Worm (Caenorhabditis elegans) whole organism, L2 larva: ENCODE results near the gene srab-22.
"Not testable (repeated sequence)": the region's sequence is repeated elsewhere in the genome, so short reads cannot be mapped to it uniquely, and the experiment has no call there.

Source experiments
- C34F6.9 ChIP-seq: fragments of 150-350 bp; optimal IDR thresholded peaks from 2 replicates; lab custom pipeline; 2014; ENCODE audit warnings: missing biosample characterization, missing genetic modification characterization
- F13H6.1 ChIP-seq: sonication (generic microtip); optimal IDR thresholded peaks from 2 replicates; lab custom pipeline; 2016; ENCODE audit warnings: missing genetic modification characterization, missing compliant biosample characterization
- ZK546.5 ChIP-seq: sonication (generic microtip); optimal IDR thresholded peaks from 2 replicates; lab custom pipeline; 2017; ENCODE audit warnings: missing biosample characterization, missing genetic modification characterization
- alr-1 ChIP-seq: fragments of 150-350 bp; optimal IDR thresholded peaks from 2 replicates; lab custom pipeline; 2014; ENCODE audit warnings: missing biosample characterization, missing genetic modification characterization
- blmp-1 ChIP-seq: sonication (generic microtip); optimal IDR thresholded peaks from 2 replicates; lab custom pipeline; 2017; ENCODE audit warnings: missing genetic modification characterization, mild to moderate bottlenecking, missing compliant biosample characterization, antibody characterized with exemption, moderate library complexity; ENCODE audit not compliant: insufficient read depth
- ceh-82 ChIP-seq: fragments of 150-350 bp; optimal IDR thresholded peaks from 2 replicates; lab custom pipeline; 2014; ENCODE audit warnings: missing biosample characterization, missing genetic modification characterization
- crh-2 ChIP-seq: sonication (generic microtip); optimal IDR thresholded peaks from 2 replicates; lab custom pipeline; 2017; ENCODE audit warnings: missing biosample characterization, missing genetic modification characterization
- egl-27 ChIP-seq: sonication (generic microtip); optimal IDR thresholded peaks from 3 replicates; lab custom pipeline; 2017; ENCODE audit warnings: missing biosample characterization, missing genetic modification reagents, missing genetic modification characterization
- elt-1 ChIP-seq: fragments of 150-350 bp; optimal IDR thresholded peaks from 2 replicates; lab custom pipeline; 2014; ENCODE audit warnings: missing biosample characterization, missing genetic modification characterization
- elt-3 ChIP-seq: sonication (generic microtip); optimal IDR thresholded peaks from 2 replicates; lab custom pipeline; 2017; ENCODE audit warnings: missing biosample characterization, missing genetic modification characterization
- lin-11 ChIP-seq: fragments of 150-350 bp; sonication (generic microtip); optimal IDR thresholded peaks from 2 replicates; lab custom pipeline; 2014; ENCODE audit warnings: missing biosample characterization, missing genetic modification characterization, inconsistent platforms, mixed read lengths
- lin-13 ChIP-seq: fragments of 150-350 bp; optimal IDR thresholded peaks from 2 replicates; lab custom pipeline; 2014; ENCODE audit warnings: missing biosample characterization, missing genetic modification reagents, missing genetic modification characterization
- lin-39 ChIP-seq: fragments of 150-350 bp; optimal IDR thresholded peaks from 2 replicates; lab custom pipeline; 2014; ENCODE audit warnings: missing biosample characterization, missing genetic modification reagents, missing genetic modification characterization
- mab-5 ChIP-seq: fragments of 150-350 bp; optimal IDR thresholded peaks from 2 replicates; lab custom pipeline; 2014; ENCODE audit warnings: missing biosample characterization, missing genetic modification characterization
- mdl-1 ChIP-seq, 2 experiments: fragments of 150-350 bp in 1 of 2; sonication (generic microtip) in 1 of 2; optimal IDR thresholded peaks; 2 replicates each; lab custom pipeline; 2017; ENCODE audit warnings: missing biosample characterization in 2 of 2, missing genetic modification characterization in 2 of 2
- nhr-10 ChIP-seq: sonication (generic microtip); optimal IDR thresholded peaks from 2 replicates; lab custom pipeline; 2017; ENCODE audit warnings: missing biosample characterization, missing genetic modification characterization
- nhr-11 ChIP-seq: fragments of 150-350 bp; optimal IDR thresholded peaks from 2 replicates; lab custom pipeline; 2014; ENCODE audit warnings: missing biosample characterization, missing genetic modification characterization
- nhr-12 ChIP-seq: fragments of 150-350 bp; optimal IDR thresholded peaks from 2 replicates; lab custom pipeline; 2014; ENCODE audit warnings: missing biosample characterization, missing genetic modification characterization
- nhr-23 ChIP-seq: fragments of 150-350 bp; optimal IDR thresholded peaks from 2 replicates; lab custom pipeline; 2014; ENCODE audit warnings: missing biosample characterization, missing genetic modification reagents, missing genetic modification characterization
- nhr-237 ChIP-seq: fragments of 150-350 bp; optimal IDR thresholded peaks from 2 replicates; lab custom pipeline; 2014; ENCODE audit warnings: missing biosample characterization, missing genetic modification characterization
- nhr-6 ChIP-seq: fragments of 150-350 bp; optimal IDR thresholded peaks from 2 replicates; lab custom pipeline; 2014; ENCODE audit warnings: missing biosample characterization, missing genetic modification characterization
- nhr-77 ChIP-seq: fragments of 150-350 bp; optimal IDR thresholded peaks from 2 replicates; lab custom pipeline; 2014; ENCODE audit warnings: missing biosample characterization, missing genetic modification characterization
- sem-4 ChIP-seq: fragments of 150-350 bp; optimal IDR thresholded peaks from 2 replicates; lab custom pipeline; 2014; ENCODE audit warnings: missing biosample characterization, missing genetic modification reagents, missing genetic modification characterization
- sma-3 ChIP-seq: sonication (generic microtip); optimal IDR thresholded peaks from 2 replicates; lab custom pipeline; 2016; ENCODE audit warnings: missing genetic modification reagents, missing genetic modification characterization, missing compliant biosample characterization
- sma-9 ChIP-seq, 2 experiments: fragments of 150-350 bp in 1 of 2; sonication (generic microtip) in 1 of 2; optimal IDR thresholded peaks; 2 replicates each; lab custom pipeline; 2014 to 2016; ENCODE audit warnings: missing genetic modification characterization in 2 of 2, mild to moderate bottlenecking in 1 of 2, missing biosample characterization in 1 of 2, missing compliant biosample characterization in 1 of 2, missing genetic modification reagents in 1 of 2, moderate library complexity in 1 of 2
- unc-55 ChIP-seq: fragments of 150-350 bp; sonication (generic microtip); optimal IDR thresholded peaks from 3 replicates; lab custom pipeline; 2014; ENCODE audit warnings: missing biosample characterization, missing genetic modification reagents, missing genetic modification characterization
- unc-62 ChIP-seq: fragments of 150-350 bp; optimal IDR thresholded peaks from 2 replicates; lab custom pipeline; 2014; ENCODE audit warnings: missing biosample characterization, missing genetic modification reagents, missing genetic modification characterization
- zag-1 ChIP-seq: fragments of 150-350 bp; optimal IDR thresholded peaks from 2 replicates; lab custom pipeline; 2014; ENCODE audit warnings: missing biosample characterization, missing genetic modification characterization
- ztf-1 ChIP-seq: fragments of 200-800 bp; sonication (Bioruptor generic); conservative IDR thresholded peaks from 2 replicates; pipeline ENCODE4 v1.3.6; 2022; ENCODE audit warnings: missing genetic modification characterization, missing compliant biosample characterization
- ztf-11 ChIP-seq: sonication (generic microtip); optimal IDR thresholded peaks from 2 replicates; lab custom pipeline; 2017; ENCODE audit warnings: missing biosample characterization, missing genetic modification characterization
- ztf-4 ChIP-seq: fragments of 150-350 bp; optimal IDR thresholded peaks from 2 replicates; lab custom pipeline; 2014; ENCODE audit warnings: missing biosample characterization, missing genetic modification characterization

The srab-22 gene

DNA sequence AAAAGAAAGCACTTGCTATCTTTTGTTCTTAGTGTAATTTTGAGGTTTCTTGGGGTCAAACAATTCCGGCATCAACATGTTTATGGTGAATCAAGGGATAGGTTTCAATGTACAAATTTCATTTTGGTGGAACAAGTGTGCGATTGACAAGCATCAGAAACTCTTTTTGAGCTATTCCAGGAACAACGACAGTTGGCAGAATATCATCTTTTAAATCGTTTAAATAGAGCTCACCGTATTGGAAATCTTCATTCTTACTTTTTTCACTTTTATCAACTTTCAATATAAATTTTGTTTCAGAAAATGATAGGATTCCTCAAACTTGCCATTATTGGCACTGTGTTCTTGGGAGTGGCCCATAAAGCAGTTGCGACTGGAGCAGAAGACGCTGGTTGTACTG, 26.2 kb upstream of the srab-22 start, which contains the start of gene T20D4.10:
Gene T20D4.10, plus strand, starts transcription at position 301 of the 400 bp plus-strand sequence.
- not testable (repeated sequence) for TF ChIP-seq lin-39; sma-9 (GFP tag; optimal IDR thresholded peaks at IDR 0.05; lab: Kevin White, UChicago); sma-9 (tag; optimal IDR thresholded peaks at IDR 0.05; lab: Kevin White, UChicago); elt-3 (tag; lab: Kevin White, UChicago)
- TF ChIP-seq, all 48 proteins: peak for 0; not testable (repeated sequence) for 48

DNA sequence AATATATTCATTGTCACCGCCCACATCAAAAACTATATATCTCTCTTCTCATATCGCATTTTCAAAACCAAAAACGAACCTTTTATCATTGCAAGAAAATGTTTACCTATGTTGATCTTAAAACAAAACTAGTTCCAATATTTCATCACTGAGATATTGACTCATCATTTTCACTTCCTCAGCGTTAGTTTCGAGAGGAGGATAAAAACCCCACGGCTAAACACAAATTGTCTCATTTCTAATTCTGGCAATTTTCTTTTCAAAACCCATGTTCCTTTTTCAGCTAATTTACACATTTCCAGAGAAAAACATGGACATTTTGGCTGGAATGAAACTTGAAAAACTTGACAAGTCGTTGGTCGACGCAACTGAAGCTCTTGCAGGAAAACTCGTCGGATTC, 17.6 kb upstream of the srab-22 start, which contains the start of gene T20D4.7:
Gene T20D4.7, plus strand, starts transcription at position 301 of the 400 bp plus-strand sequence.
- TF ChIP-seq ceh-82 = no peak
- TF ChIP-seq C34F6.9 (tag; lab: Kevin White, UChicago) = no peak
- no peak for TF ChIP-seq lin-11 (tag; lab: Kevin White, UChicago)
- no peak for TF ChIP-seq sma-3 (GFP tag; lab: Kevin White, UChicago)
- TF ChIP-seq nhr-11 (tag; lab: Kevin White, UChicago) = no peak
- no peak for TF ChIP-seq ztf-4 (tag; lab: Kevin White, UChicago)
- TF ChIP-seq blmp-1 (tag; lab: Kevin White, UChicago) = no peak
- no peak for TF ChIP-seq ZK546.5
- no peak for TF ChIP-seq nhr-237
- no peak for TF ChIP-seq elt-1 (tag; lab: Kevin White, UChicago)
- no peak for TF ChIP-seq mdl-1 (tag; optimal IDR thresholded peaks at IDR 0.05; lab: Kevin White, UChicago)
- no peak for TF ChIP-seq egl-27
- no peak for TF ChIP-seq elt-3 (tag; lab: Kevin White, UChicago)
- no peak for TF ChIP-seq unc-62 (GFP tag; lab: Kevin White, UChicago)
- TF ChIP-seq nhr-6 = no peak
- no peak for TF ChIP-seq nhr-77 (tag; lab: Kevin White, UChicago)
- TF ChIP-seq, all 48 proteins: peak for 0

DNA sequence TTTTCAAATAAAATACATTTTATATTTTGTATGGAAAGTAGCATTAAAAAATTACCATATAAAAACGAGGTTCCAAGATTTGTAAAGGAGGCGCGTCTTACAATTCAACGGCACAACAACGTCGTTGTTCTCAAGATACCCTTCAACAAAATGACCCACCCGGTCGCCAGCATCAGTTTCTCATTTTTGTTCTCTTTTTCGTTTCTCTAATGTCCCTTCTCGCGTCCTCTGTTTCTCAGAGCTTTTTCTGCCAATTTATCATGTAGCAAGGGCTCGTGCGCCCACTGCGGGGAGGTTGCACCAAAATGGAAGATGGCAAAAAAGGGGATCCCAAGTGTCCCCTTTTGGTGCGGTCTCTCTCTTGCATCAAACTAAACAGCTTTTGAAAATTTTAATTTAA, 16.7 kb upstream of the srab-22 start:
- no peak for TF ChIP-seq lin-13
- no peak for TF ChIP-seq sem-4
- TF ChIP-seq nhr-10 = no peak
- no peak for TF ChIP-seq ztf-1
- TF ChIP-seq F13H6.1 (tag; lab: Kevin White, UChicago) = no peak
- TF ChIP-seq lin-11 (tag; lab: Kevin White, UChicago) = no peak
- peak; percentile 33 for TF ChIP-seq zag-1 (tag; lab: Kevin White, UChicago)

DNA sequence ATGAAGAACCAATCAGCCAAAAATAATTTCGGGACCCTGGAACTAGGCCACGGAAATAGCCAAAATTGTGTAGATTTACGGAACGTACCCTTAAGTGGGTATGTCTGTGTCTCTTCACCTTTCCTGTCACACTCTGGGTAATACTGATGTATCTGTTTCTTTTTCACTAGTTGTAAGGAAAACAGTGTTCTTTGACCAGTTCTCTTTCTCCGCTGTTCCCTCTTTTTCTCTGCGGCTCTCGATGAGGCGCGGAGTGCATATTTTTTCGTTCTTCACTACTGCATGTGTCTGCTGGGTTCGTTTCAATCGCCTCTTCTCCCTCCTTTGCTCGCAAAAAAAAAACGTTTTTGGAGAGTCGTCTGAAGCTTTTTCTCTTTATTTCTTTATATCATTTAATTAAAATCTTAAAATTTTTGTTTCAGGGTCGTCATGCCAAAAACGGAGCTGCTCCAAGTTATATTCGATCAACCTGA, 16.0 kb upstream of the srab-22 start, which contains the start of gene arrd-22:
Gene arrd-22, plus strand, starts transcription at position 423 of the 473 bp plus-strand sequence.
- TF ChIP-seq mab-5 (no peak), nhr-237 (no peak), nhr-23 (tag; lab: Kevin White, UChicago) (no peak), alr-1 (tag; lab: Kevin White, UChicago) (no peak), unc-55 (peak; percentile 24), mdl-1 (tag; optimal IDR thresholded peaks at IDR 0.05; lab: Kevin White, UChicago) (peak in 1 of 2 experiments; percentile 25), crh-2 (tag; lab: Kevin White, UChicago) (no peak), unc-62 (GFP tag; lab: Kevin White, UChicago) (no peak), sma-9 (GFP tag; optimal IDR thresholded peaks at IDR 0.05; lab: Kevin White, UChicago) (peak; percentile 95), sma-9 (tag; optimal IDR thresholded peaks at IDR 0.05; lab: Kevin White, UChicago) (no peak), nhr-77 (tag; lab: Kevin White, UChicago) (no peak), egl-27 (peak; percentile 8)
- TF ChIP-seq, all 48 proteins: peak for 4

DNA sequence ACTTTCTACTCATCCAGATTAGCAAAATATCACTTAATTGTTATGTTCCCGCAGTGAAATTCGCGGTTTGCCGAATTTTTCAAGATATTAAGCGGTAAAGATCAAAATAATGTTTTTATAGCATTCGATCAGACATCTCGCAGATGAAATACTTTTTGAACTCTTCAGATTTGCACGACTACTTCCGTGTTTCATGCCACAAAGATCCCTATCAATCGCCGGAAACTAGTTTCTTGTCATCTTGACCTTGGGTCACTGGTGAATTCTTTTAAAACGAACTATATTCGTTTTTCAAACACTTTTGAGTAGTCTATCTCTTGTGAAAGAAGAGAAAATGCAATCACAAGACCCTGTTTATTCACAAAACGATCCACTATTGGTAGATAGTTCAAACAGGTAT, 13.2 kb upstream of the srab-22 start, which contains the start of gene txt-11:
Gene txt-11, plus strand, starts transcription at position 301 of the 400 bp plus-strand sequence.
- TF ChIP-seq nhr-12 = no peak
- TF ChIP-seq sma-9 (GFP tag; optimal IDR thresholded peaks at IDR 0.05; lab: Kevin White, UChicago) = peak; percentile 64
- no peak for TF ChIP-seq sma-9 (tag; optimal IDR thresholded peaks at IDR 0.05; lab: Kevin White, UChicago)

DNA sequence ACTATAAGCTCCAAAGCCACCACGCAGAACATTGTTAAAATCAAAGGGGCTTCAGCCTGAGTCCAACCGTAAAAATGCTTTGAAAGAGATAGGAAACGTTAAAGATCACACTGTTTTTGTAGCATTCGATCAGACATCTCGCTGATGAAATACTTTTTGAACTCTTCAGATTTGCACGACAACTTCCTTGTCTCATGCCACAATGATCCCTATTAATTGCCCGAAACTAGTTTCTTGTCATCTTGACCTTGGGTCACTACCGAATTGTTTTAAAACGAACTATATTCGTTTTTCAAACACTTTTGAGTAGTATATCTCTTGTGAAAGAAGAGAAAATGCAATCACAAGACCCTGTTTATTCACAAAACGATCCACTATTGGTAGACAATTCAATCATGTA, 8.2 kb upstream of the srab-22 start, which contains the start of gene T20D4.3:
Gene T20D4.3, plus strand, starts transcription at position 301 of the 400 bp plus-strand sequence.
- TF ChIP-seq C34F6.9 (tag; lab: Kevin White, UChicago) (no peak), sma-3 (GFP tag; lab: Kevin White, UChicago) (no peak), nhr-12 (no peak), lin-39 (no peak), ztf-11 (no peak)
